Fruit fly (Drosophila melanogaster) whole organism, embryonic: ENCODE results near the gene CG14731.

Source experiments
- ATbp ChIP-seq: fragments of 200-800 bp; sonication (Bioruptor generic); optimal IDR thresholded peaks from 2 replicates; lab custom pipeline; 2017; ENCODE audit warnings: missing biosample characterization, mild to moderate bottlenecking, missing genetic modification characterization, missing genetic modification reagents
- CG10147 ChIP-seq: fragments of 200-800 bp; sonication (Bioruptor generic); optimal IDR thresholded peaks from 2 replicates; lab custom pipeline; 2019; ENCODE audit warnings: missing biosample characterization, mild to moderate bottlenecking, missing genetic modification characterization, moderate library complexity
- CG1024 ChIP-seq: fragments of 200-800 bp; sonication (Bioruptor generic); IDR thresholded peaks from 2 replicates; pipeline ENCODE4 v1.3.6; 2022; ENCODE audit warnings: missing biosample characterization, missing genetic modification characterization
- CG11398 ChIP-seq: fragments of 200-800 bp; sonication (Bioruptor generic); optimal IDR thresholded peaks from 2 replicates; lab custom pipeline; 2016; ENCODE audit warnings: missing biosample characterization, missing genetic modification characterization
- CG11504 ChIP-seq: fragments of 200-800 bp; sonication (Bioruptor generic); optimal IDR thresholded peaks from 3 replicates; lab custom pipeline; 2019; ENCODE audit warnings: missing biosample characterization, mild to moderate bottlenecking, missing genetic modification characterization, moderate library complexity
- CG11695 ChIP-seq: fragments of 200-800 bp; sonication (Bioruptor generic); IDR thresholded peaks from 3 replicates; pipeline ENCODE4 v1.3.6; 2022; ENCODE audit warnings: missing biosample characterization, missing genetic modification characterization
- CG14441 ChIP-seq: fragments of 200-800 bp; sonication (Bioruptor generic); IDR thresholded peaks from 2 replicates; pipeline ENCODE4 v1.3.6; 2022; ENCODE audit warnings: missing biosample characterization, missing genetic modification characterization
- CG1529 ChIP-seq: fragments of 200-800 bp; sonication (Bioruptor generic); optimal IDR thresholded peaks from 3 replicates; lab custom pipeline; 2018; ENCODE audit warnings: missing biosample characterization, missing genetic modification characterization
- CG15514 ChIP-seq: fragments of 200-800 bp; sonication (Bioruptor generic); optimal IDR thresholded peaks from 3 replicates; lab custom pipeline; 2017; ENCODE audit warnings: missing biosample characterization, missing genetic modification characterization, mild to moderate bottlenecking, moderate library complexity, missing genetic modification reagents
- CG1647 ChIP-seq: fragments of 200-800 bp; sonication (Bioruptor generic); optimal IDR thresholded peaks from 3 replicates; lab custom pipeline; 2016; ENCODE audit warnings: missing biosample characterization, missing genetic modification characterization
- CG17359 ChIP-seq: fragments of 200-800 bp; sonication (Bioruptor generic); optimal IDR thresholded peaks from 3 replicates; lab custom pipeline; 2018; ENCODE audit warnings: missing biosample characterization, mild to moderate bottlenecking, missing genetic modification characterization, moderate library complexity
- CG17829 ChIP-seq: fragments of 200-800 bp; optimal IDR thresholded peaks from 2 replicates; lab custom pipeline; 2019; ENCODE audit warnings: missing biosample characterization, mild to moderate bottlenecking, missing genetic modification characterization, moderate library complexity
- CG18619 ChIP-seq: fragments of 200-800 bp; sonication (Bioruptor generic); optimal IDR thresholded peaks from 3 replicates; lab custom pipeline; 2017; ENCODE audit warnings: missing biosample characterization, mild to moderate bottlenecking, missing genetic modification characterization
- CG2678 ChIP-seq: fragments of 200-800 bp; sonication (Bioruptor generic); optimal IDR thresholded peaks from 3 replicates; lab custom pipeline; 2019; ENCODE audit warnings: missing biosample characterization, mild to moderate bottlenecking, missing genetic modification characterization, moderate library complexity
- CG32532 ChIP-seq: fragments of 200-800 bp; sonication (Bioruptor generic); IDR thresholded peaks from 2 replicates; pipeline ENCODE4 v1.3.6; 2022; ENCODE audit warnings: missing biosample characterization, missing genetic modification characterization
- CG3407 ChIP-seq: fragments of 200-800 bp; sonication (Bioruptor generic); optimal IDR thresholded peaks from 2 replicates; lab custom pipeline; 2018; ENCODE audit warnings: missing biosample characterization, mild to moderate bottlenecking, missing genetic modification characterization
- CG4820 ChIP-seq: fragments of 200-800 bp; sonication (Bioruptor generic); optimal IDR thresholded peaks from 3 replicates; lab custom pipeline; 2016; ENCODE audit warnings: missing biosample characterization, missing genetic modification characterization
- CG6175 ChIP-seq: fragments of 200-800 bp; sonication (Bioruptor generic); IDR thresholded peaks from 3 replicates; pipeline ENCODE4 v1.3.6; 2022; ENCODE audit warnings: missing biosample characterization, missing genetic modification characterization
- CG6272 ChIP-seq: fragments of 200-800 bp; sonication (Bioruptor generic); IDR thresholded peaks from 2 replicates; pipeline ENCODE4 v1.3.6; 2022; ENCODE audit warnings: missing biosample characterization, missing genetic modification characterization
- CG6813 ChIP-seq: fragments of 200-800 bp; sonication (Bioruptor generic); optimal IDR thresholded peaks from 2 replicates; lab custom pipeline; 2017; ENCODE audit warnings: missing biosample characterization, missing genetic modification characterization, mild to moderate bottlenecking, moderate library complexity, missing genetic modification reagents
- CG9817 ChIP-seq: fragments of 200-800 bp; sonication (Bioruptor generic); optimal IDR thresholded peaks from 2 replicates; lab custom pipeline; 2018; ENCODE audit warnings: missing biosample characterization, mild to moderate bottlenecking, missing genetic modification characterization, moderate library complexity
- CkIIα-i1 ChIP-seq: fragments of 200-800 bp; sonication (Bioruptor generic); IDR thresholded peaks from 2 replicates; pipeline ENCODE4 v1.3.6; 2022; ENCODE audit warnings: missing biosample characterization, missing genetic modification characterization
- D ChIP-seq, 2 experiments: fragments of 200-800 bp in 1 of 2; fragments of >200 bp in 1 of 2; sonication (Bioruptor generic) in 1 of 2; optimal IDR thresholded peaks; 2 replicates in 1 of 2; 3 replicates in 1 of 2; lab custom pipeline; 2017; ENCODE audit warnings: mild to moderate bottlenecking in 1 of 2, missing biosample characterization in 1 of 2, missing genetic modification characterization in 1 of 2, missing genetic modification reagents in 1 of 2
- Dp ChIP-seq: fragments of 200-800 bp; sonication (Bioruptor generic); optimal IDR thresholded peaks from 2 replicates; lab custom pipeline; 2018; ENCODE audit warnings: missing biosample characterization, mild to moderate bottlenecking, missing genetic modification characterization, moderate library complexity
- Elba2 ChIP-seq: fragments of 200-800 bp; sonication (Bioruptor generic); optimal IDR thresholded peaks from 3 replicates; lab custom pipeline; 2016; ENCODE audit warnings: missing biosample characterization, missing genetic modification characterization
- Ets65A ChIP-seq: fragments of 200-800 bp; sonication (Bioruptor generic); peaks from one replicate; lab custom pipeline; 2016; ENCODE audit warnings: missing biosample characterization, missing genetic modification characterization
- Ets97D ChIP-seq: fragments of 200-800 bp; sonication (Bioruptor generic); optimal IDR thresholded peaks from 3 replicates; lab custom pipeline; 2016; ENCODE audit warnings: missing biosample characterization, missing genetic modification characterization
- Hr3 ChIP-seq: fragments of 200-800 bp; sonication (Bioruptor generic); optimal IDR thresholded peaks from 3 replicates; lab custom pipeline; 2016; ENCODE audit warnings: missing biosample characterization, missing genetic modification characterization
- Lhr ChIP-seq: fragments of 200-800 bp; sonication (Bioruptor generic); optimal IDR thresholded peaks from 3 replicates; lab custom pipeline; 2017; ENCODE audit warnings: mild to moderate bottlenecking, missing biosample characterization, missing genetic modification reagents, missing genetic modification characterization
- Lim3 ChIP-seq: fragments of 200-800 bp; sonication (Bioruptor generic); IDR thresholded peaks from 2 replicates; pipeline ENCODE4 v1.3.6; 2022; ENCODE audit warnings: missing biosample characterization, missing genetic modification characterization
- Ravus ChIP-seq: fragments of 200-800 bp; sonication (Bioruptor generic); IDR thresholded peaks from 2 replicates; pipeline ENCODE4 v1.3.6; 2022; ENCODE audit warnings: missing biosample characterization, missing genetic modification characterization
- Sin3A ChIP-seq: fragments of >200 bp; optimal IDR thresholded peaks from 2 replicates; lab custom pipeline; 2018
- Spps ChIP-seq: fragments of 200-800 bp; sonication (Bioruptor generic); optimal IDR thresholded peaks from 2 replicates; lab custom pipeline; 2018; ENCODE audit warnings: missing biosample characterization, mild to moderate bottlenecking, missing genetic modification characterization
- Usf ChIP-seq: fragments of 200-800 bp; sonication (Bioruptor generic); optimal IDR thresholded peaks from 2 replicates; lab custom pipeline; 2017; ENCODE audit warnings: missing genotype, missing biosample characterization, missing genetic modification characterization
- dati ChIP-seq: fragments of 200-800 bp; sonication (Bioruptor generic); IDR thresholded peaks from 2 replicates; pipeline ENCODE4 v1.3.6; 2022; ENCODE audit warnings: missing biosample characterization, missing genetic modification characterization
- emc ChIP-seq: fragments of 200-800 bp; sonication (Bioruptor generic); optimal IDR thresholded peaks from 2 replicates; lab custom pipeline; 2016; ENCODE audit warnings: missing biosample characterization, missing genetic modification characterization
- ems ChIP-seq: fragments of 200-800 bp; sonication (Bioruptor generic); optimal IDR thresholded peaks from 3 replicates; lab custom pipeline; 2016; ENCODE audit warnings: missing biosample characterization, missing genetic modification characterization
- esg ChIP-seq: fragments of 200-800 bp; sonication (Bioruptor generic); conservative IDR thresholded peaks from 2 replicates; pipeline ENCODE4 v1.3.6; 2022; ENCODE audit warnings: missing biosample characterization, missing genetic modification characterization
- gce ChIP-seq: fragments of 200-800 bp; sonication (Bioruptor generic); IDR thresholded peaks from 3 replicates; pipeline ENCODE4 v1.3.6; 2022; ENCODE audit warnings: missing biosample characterization, missing genetic modification characterization
- gcm2 ChIP-seq: fragments of 200-800 bp; sonication (Bioruptor generic); optimal IDR thresholded peaks from 2 replicates; lab custom pipeline; 2016; ENCODE audit warnings: missing biosample characterization, missing genetic modification characterization
- inv ChIP-seq: fragments of 200-800 bp; sonication (Bioruptor generic); IDR thresholded peaks from 2 replicates; pipeline ENCODE4 v1.3.6; 2022; ENCODE audit warnings: missing biosample characterization, missing genetic modification characterization; ENCODE audit not compliant: partially characterized antibody
- p53 ChIP-seq: fragments of 200-800 bp; sonication (Bioruptor generic); optimal IDR thresholded peaks from 2 replicates; lab custom pipeline; 2016; ENCODE audit warnings: missing biosample characterization, missing genetic modification characterization
- sens-2 ChIP-seq: fragments of 200-800 bp; sonication (Bioruptor generic); IDR thresholded peaks from 2 replicates; pipeline ENCODE4 v1.3.6; 2022; ENCODE audit warnings: missing biosample characterization, missing genetic modification characterization
- seq ChIP-seq: fragments of 200-800 bp; sonication (Bioruptor generic); IDR thresholded peaks from 2 replicates; pipeline ENCODE4 v1.3.6; 2022; ENCODE audit warnings: missing biosample characterization, missing genetic modification characterization
- slbo ChIP-seq: fragments of 200-800 bp; sonication (Bioruptor generic); IDR thresholded peaks from 2 replicates; pipeline ENCODE4 v1.3.6; 2022; ENCODE audit warnings: missing biosample characterization, missing genetic modification characterization
- tgo ChIP-seq: fragments of 200-800 bp; sonication (Bioruptor generic); IDR thresholded peaks from 3 replicates; pipeline ENCODE4 v1.3.6; 2022; ENCODE audit warnings: missing biosample characterization, missing genetic modification characterization
- tna ChIP-seq: fragments of 200-800 bp; sonication (Bioruptor generic); IDR thresholded peaks from 2 replicates; pipeline ENCODE4 v1.3.6; 2022; ENCODE audit warnings: missing biosample characterization, missing genetic modification characterization; ENCODE audit not compliant: partially characterized antibody
- unc-4 ChIP-seq: fragments of 200-800 bp; sonication (Bioruptor generic); IDR thresholded peaks from 2 replicates; pipeline ENCODE4 v1.3.6; 2022; ENCODE audit warnings: missing biosample characterization, missing genetic modification characterization; ENCODE audit not compliant: partially characterized antibody
- vnd ChIP-seq: fragments of 200-800 bp; sonication (Bioruptor generic); IDR thresholded peaks from 3 replicates; pipeline ENCODE4 v1.3.6; 2022; ENCODE audit warnings: missing biosample characterization, missing genetic modification characterization; ENCODE audit not compliant: partially characterized antibody
- wdn ChIP-seq: fragments of 200-800 bp; sonication (Bioruptor generic); IDR thresholded peaks from 2 replicates; pipeline ENCODE4 v1.3.6; 2022; ENCODE audit warnings: missing biosample characterization, missing genetic modification characterization

The CG14731 gene

DNA sequence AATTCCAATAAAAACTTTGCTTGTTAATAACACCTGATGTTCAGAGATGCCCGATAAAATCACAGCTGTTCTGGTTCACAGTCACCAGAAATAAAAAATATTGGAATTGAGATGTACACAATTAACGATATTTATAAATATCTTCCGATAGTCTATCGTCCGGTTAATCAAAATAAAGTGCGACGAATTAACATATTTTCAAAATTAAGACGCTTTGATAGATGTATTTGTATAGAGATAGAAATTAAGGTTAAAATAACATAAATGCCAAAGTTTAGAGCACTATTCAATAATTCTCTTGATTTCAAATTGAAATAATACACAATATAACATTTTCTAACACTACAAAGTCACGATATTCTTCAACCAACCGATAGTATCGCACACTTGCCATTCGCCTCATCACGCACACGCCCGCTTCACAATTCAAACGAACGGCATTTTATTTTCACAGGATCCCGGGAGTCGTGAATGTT is 31.7 kb downstream of the CG14731 start, which contains the start of the genes CG3281 and aurA (continued):
- no peak for TF ChIP-seq CG1024 (GFP tag; lab: Robert Waterston, UW)
- TF ChIP-seq seq (GFP tag; lab: Robert Waterston, UW), result no peak
- peak; percentile 76 for TF ChIP-seq CG2678 (tag; lab: Kevin White, UChicago)
- TF ChIP-seq gce, result no peak
- TF ChIP-seq Elba2 (GFP tag; lab: Kevin White, UChicago), result peak; percentile 84
- TF ChIP-seq Sin3A (lab: Kevin White, UChicago), result peak; percentile 90
- peak; percentile 49; the same call in 1 of the 3 replicates for TF ChIP-seq tgo
- no peak for TF ChIP-seq CG6175 (GFP tag; lab: Robert Waterston, UW)
- TF ChIP-seq ATbp (GFP tag; lab: Kevin White, UChicago), result no peak
- TF ChIP-seq wdn (GFP tag; lab: Robert Waterston, UW), result 0 out of 2 replicates have a peak, but pooled peaks have one; percentile 46
- no peak for TF ChIP-seq CkIIα-i1 (GFP tag; lab: Robert Waterston, UW)
- peak; percentile 78 for TF ChIP-seq Hr3 (GFP tag; lab: Kevin White, UChicago)
- no peak for TF ChIP-seq p53
- TF ChIP-seq Ets97D (GFP tag; lab: Kevin White, UChicago), result peak; percentile 85
- TF ChIP-seq slbo, result peak; percentile 77; the same call in 1 of the 2 replicates
- TF ChIP-seq CG1529 (GFP tag; lab: Kevin White, UChicago), result no peak
- TF ChIP-seq D (optimal IDR thresholded peaks at IDR 0.05; lab: Kevin White, UChicago), result no peak
- TF ChIP-seq D (GFP tag; optimal IDR thresholded peaks at IDR 0.05; lab: Kevin White, UChicago), result peak; percentile 38
- peak; percentile 60 for TF ChIP-seq CG17359 (tag; lab: Kevin White, UChicago)
- no peak for TF ChIP-seq CG6813 (GFP tag; lab: Kevin White, UChicago)
- peak; percentile 72 for TF ChIP-seq tna (GFP tag; lab: Robert Waterston, UW)
- peak; percentile 72 for TF ChIP-seq CG32532
- peak; percentile 36 for TF ChIP-seq CG18619 (GFP tag; lab: Kevin White, UChicago)
- TF ChIP-seq CG15514, result peak; percentile 83
- peak; percentile 71 for TF ChIP-seq CG10147 (GFP tag; lab: Kevin White, UChicago)
- TF ChIP-seq Spps (tag; lab: Kevin White, UChicago), result peak; percentile 35
- peak; percentile 97 for TF ChIP-seq inv
- no peak for TF ChIP-seq dati
- TF ChIP-seq Usf, result peak; percentile 31
- peak; percentile 86 for TF ChIP-seq Dp
- peak; percentile 73 for TF ChIP-seq emc (GFP tag; lab: Kevin White, UChicago)
- peak; percentile 50; the same call in 1 of the 3 replicates for TF ChIP-seq CG11695
- TF ChIP-seq sens-2 (GFP tag; lab: Robert Waterston, UW), result no peak
- no peak; the same call in 1 of the 2 replicates for TF ChIP-seq CG14441 (GFP tag; lab: Robert Waterston, UW)
- no peak for TF ChIP-seq Lim3 (GFP tag; lab: Robert Waterston, UW)
- peak; percentile 66 for TF ChIP-seq CG11398
- peak; percentile 77 for TF ChIP-seq Lhr (GFP tag; lab: Kevin White, UChicago)
- peak; percentile 96 for TF ChIP-seq unc-4 (GFP tag; lab: Robert Waterston, UW)
- TF ChIP-seq Ets65A (GFP tag; lab: Kevin White, UChicago), result peak; percentile 96
- peak; percentile 54 for TF ChIP-seq CG4820
- peak; percentile 57 for TF ChIP-seq ems (GFP tag; lab: Kevin White, UChicago)
- peak; percentile 68 for TF ChIP-seq CG1647 (GFP tag; lab: Kevin White, UChicago)
- peak; percentile 49; the same call in 1 of the 2 replicates for TF ChIP-seq esg (GFP tag; lab: Robert Waterston, UW)
- peak; percentile 76 for TF ChIP-seq CG17829
- no peak for TF ChIP-seq gcm2 (GFP tag; lab: Kevin White, UChicago)
- peak; percentile 67 for TF ChIP-seq CG6272 (GFP tag; lab: Robert Waterston, UW)
- peak; percentile 82 for TF ChIP-seq CG9817
- TF ChIP-seq CG3407, result peak; percentile 1
- no peak for TF ChIP-seq Ravus (GFP tag; lab: Robert Waterston, UW)
- peak; percentile 71 for TF ChIP-seq CG11504 (tag; lab: Kevin White, UChicago)
- TF ChIP-seq vnd (GFP tag; lab: Robert Waterston, UW), result peak; percentile 97
